Worm (Caenorhabditis elegans) whole organism, early embryonic: ENCODE measurements around the gene ZC190.4.
"Not testable (repeated sequence)": the region's sequence is repeated elsewhere in the genome, so short reads cannot be mapped to it uniquely, and the experiment has no call there.

Experiments
- B0310.2 ChIP-seq: sonication (generic microtip); optimal IDR thresholded peaks from 2 replicates; lab custom pipeline; 2016; ENCODE audit warnings: mild to moderate bottlenecking, missing genetic modification characterization, missing compliant biosample characterization
- F13C5.2 ChIP-seq: sonication (generic microtip); optimal IDR thresholded peaks from 2 replicates; lab custom pipeline; 2017; ENCODE audit warnings: mild to moderate bottlenecking, missing genetic modification characterization, inconsistent platforms, missing compliant biosample characterization
- aly-1 ChIP-seq: sonication (generic microtip); optimal IDR thresholded peaks from 2 replicates; lab custom pipeline; 2016; ENCODE audit warnings: missing genetic modification characterization, missing compliant biosample characterization
- ama-1 ChIP-seq: fragments of 150-350 bp; optimal IDR thresholded peaks from 2 replicates; lab custom pipeline; 2014
- ceh-13 ChIP-seq: fragments of 200-800 bp; sonication (Bioruptor generic); optimal IDR thresholded peaks from 2 replicates; lab custom pipeline; 2018; ENCODE audit warnings: mild to moderate bottlenecking, missing genetic modification characterization, missing compliant biosample characterization
- ceh-36 ChIP-seq: sonication (generic microtip); optimal IDR thresholded peaks from 2 replicates; lab custom pipeline; 2016; ENCODE audit warnings: missing genetic modification characterization, inconsistent platforms, missing compliant biosample characterization
- ets-7 ChIP-seq: sonication (generic microtip); optimal IDR thresholded peaks from 2 replicates; lab custom pipeline; 2016; ENCODE audit warnings: missing genotype, missing genetic modification characterization, missing compliant biosample characterization
- flt-1 ChIP-seq: fragments of 200-800 bp; sonication (Bioruptor generic); IDR thresholded peaks from 2 replicates; pipeline ENCODE4 v1.3.6; 2022; ENCODE audit warnings: missing genetic modification characterization, missing compliant biosample characterization
- hmbx-1 ChIP-seq: sonication (generic microtip); optimal IDR thresholded peaks from 2 replicates; lab custom pipeline; 2016; ENCODE audit warnings: mild to moderate bottlenecking, missing genetic modification characterization, missing compliant biosample characterization
- hmg-4 ChIP-seq: fragments of 200-800 bp; sonication (Bioruptor generic); optimal IDR thresholded peaks from 2 replicates; lab custom pipeline; 2018; ENCODE audit warnings: mild to moderate bottlenecking, missing genetic modification characterization, missing compliant biosample characterization
- hnd-1 ChIP-seq: sonication (generic microtip); optimal IDR thresholded peaks from 2 replicates; lab custom pipeline; 2016; ENCODE audit warnings: missing genetic modification characterization, missing compliant biosample characterization
- pes-1 ChIP-seq: fragments of 200-800 bp; sonication (Bioruptor generic); IDR thresholded peaks from 2 replicates; pipeline ENCODE4 v1.3.6; 2022; ENCODE audit warnings: missing genetic modification reagents, missing genetic modification characterization, missing compliant biosample characterization
- scrt-1 ChIP-seq: fragments of 200-800 bp; sonication (Bioruptor generic); IDR thresholded peaks from 2 replicates; pipeline ENCODE4 v1.3.6; 2022; ENCODE audit warnings: missing genetic modification characterization, missing compliant biosample characterization
- sea-1 ChIP-seq: fragments of 200-800 bp; sonication (Bioruptor generic); conservative IDR thresholded peaks from 2 replicates; pipeline ENCODE4 v1.3.6; 2022; ENCODE audit warnings: missing genetic modification characterization, missing compliant biosample characterization
- tbx-11 ChIP-seq: fragments of 200-800 bp; sonication (Bioruptor generic); IDR thresholded peaks from 2 replicates; pipeline ENCODE4 v1.3.6; 2022; ENCODE audit warnings: missing genetic modification characterization, missing compliant biosample characterization
- tbx-37 ChIP-seq: fragments of 200-800 bp; sonication (Bioruptor generic); conservative IDR thresholded peaks from 2 replicates; pipeline ENCODE4 v1.3.6; 2022; ENCODE audit warnings: missing genetic modification reagents, missing genetic modification characterization, missing compliant biosample characterization
- tra-4 ChIP-seq: sonication (generic microtip); optimal IDR thresholded peaks from 2 replicates; lab custom pipeline; 2017; ENCODE audit warnings: missing genetic modification characterization, missing compliant biosample characterization

The ZC190.4 gene

DNA sequence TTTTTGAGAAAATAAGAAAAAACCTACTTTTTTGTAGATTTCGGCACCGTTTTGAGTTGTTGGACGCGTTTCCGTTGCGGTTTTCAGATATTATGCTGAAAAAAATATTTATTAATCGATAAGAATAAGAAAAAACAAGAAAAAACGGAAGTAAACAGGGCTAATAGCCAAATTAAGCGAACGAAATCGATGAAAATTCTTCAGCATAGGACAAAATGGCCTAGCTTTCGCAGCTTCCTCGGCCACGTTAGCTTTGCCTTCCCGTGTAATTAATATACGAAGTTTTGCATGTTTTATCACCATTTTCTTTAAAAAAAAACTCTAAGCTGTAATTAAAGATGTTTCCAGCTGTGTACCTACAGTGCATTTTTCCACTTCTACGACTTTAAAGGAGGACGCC is 30.4 kb downstream of the ZC190.4 start, which contains the start of gene ZC190.10:
ZC190.10 (minus strand) TSS at position 101 of the 400 bp plus-strand sequence.
- TF ChIP-seq hnd-1 (tag; lab: Kevin White, UChicago); tbx-37 (GFP tag; lab: Robert Waterston, UW); flt-1: not testable (repeated sequence)

DNA sequence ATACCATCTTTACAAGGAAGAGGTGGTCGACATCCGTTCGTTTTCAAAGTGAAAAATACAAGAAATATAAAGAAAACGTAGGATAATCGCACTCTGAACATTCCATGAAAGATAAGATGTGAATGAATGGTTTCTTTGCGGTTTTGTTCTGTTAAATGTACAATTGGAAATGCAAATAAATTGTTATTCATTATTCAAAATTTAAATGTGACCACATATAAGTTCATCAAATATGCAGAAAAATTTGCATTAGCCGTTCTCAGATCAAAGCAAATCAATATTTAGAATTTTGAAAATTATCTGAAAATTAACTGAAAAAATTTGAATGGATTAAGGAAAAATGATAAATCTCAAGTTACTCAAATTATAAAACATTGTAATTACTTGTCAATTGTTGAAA is 46.0 kb downstream of the ZC190.4 start, which contains the start of gene ZC178.2:
ZC178.2 (minus strand) TSS at position 101 of the 400 bp plus-strand sequence.
- TF ChIP-seq pes-1 (GFP tag; lab: Robert Waterston, UW) (no peak), flt-1 (no peak), tra-4 (no peak), ceh-13 (GFP tag; lab: Kevin White, UChicago) (no peak), hmg-4 (GFP tag; lab: Kevin White, UChicago) (no peak)

DNA sequence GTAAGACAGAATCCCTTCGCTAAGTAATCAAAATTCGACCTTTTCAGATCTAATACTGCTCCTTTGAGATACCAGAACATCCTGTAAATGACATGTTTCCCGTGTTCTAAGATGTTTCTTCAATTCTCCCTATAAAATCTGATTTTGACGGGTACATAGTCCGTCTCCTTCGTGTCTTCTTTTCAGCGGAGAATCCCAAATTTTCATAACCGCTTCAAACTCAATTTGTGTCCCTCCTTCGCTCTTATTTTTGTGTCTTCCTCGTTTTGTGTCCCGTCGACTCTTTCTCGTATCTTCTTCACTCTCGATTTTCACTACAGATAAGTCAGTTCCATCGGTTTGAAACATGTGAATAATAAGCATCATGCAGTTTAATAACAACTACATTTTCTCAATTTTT is 50.3 kb downstream of the ZC190.4 start, which contains the start of gene glr-5:
glr-5 (plus strand) TSS at position 321 of the 400 bp plus-strand sequence.
- TF ChIP-seq tbx-37 (GFP tag; lab: Robert Waterston, UW): no peak
- TF ChIP-seq tra-4: no peak
- no peak for TF ChIP-seq hnd-1 (tag; lab: Kevin White, UChicago)
- no peak for TF ChIP-seq pes-1 (GFP tag; lab: Robert Waterston, UW)
- no peak for TF ChIP-seq ets-7
- no peak for TF ChIP-seq hmbx-1 (tag; lab: Kevin White, UChicago)
- TF ChIP-seq ama-1 (lab: Kevin White, UChicago): no peak
- TF ChIP-seq flt-1: no peak
- no peak for TF ChIP-seq sea-1
- no peak for TF ChIP-seq aly-1 (tag; lab: Kevin White, UChicago)
- no peak for TF ChIP-seq B0310.2 (tag; lab: Kevin White, UChicago)
- TF ChIP-seq F13C5.2: no peak
- TF ChIP-seq ceh-36 (tag; lab: Kevin White, UChicago): no peak
- no peak for TF ChIP-seq ceh-13 (GFP tag; lab: Kevin White, UChicago)
- TF ChIP-seq tbx-11: no peak

DNA sequence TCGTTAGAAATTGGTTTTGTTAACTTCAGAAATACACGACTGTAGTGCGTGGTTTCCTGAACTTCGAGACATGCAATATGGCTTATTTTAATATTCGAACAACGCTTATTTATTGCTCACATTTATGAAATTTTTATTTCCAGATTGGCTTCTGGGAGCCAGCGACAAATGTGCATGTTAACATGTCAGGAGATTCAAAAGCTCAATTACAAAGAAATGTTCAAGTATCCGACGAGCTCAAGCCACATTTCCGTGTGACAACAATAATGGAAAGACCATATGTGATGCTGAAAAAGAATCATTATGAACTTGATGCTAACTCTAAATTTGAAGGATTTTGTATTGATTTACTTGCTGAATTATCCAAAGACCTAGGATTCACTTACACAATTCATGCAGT is 52.5 kb downstream of the ZC190.4 start:
- TF ChIP-seq hmbx-1 (tag; lab: Kevin White, UChicago) (no peak), ets-7 (no peak), hnd-1 (tag; lab: Kevin White, UChicago) (no peak), aly-1 (tag; lab: Kevin White, UChicago) (no peak), sea-1 (no peak), F13C5.2 (no peak), ceh-13 (GFP tag; lab: Kevin White, UChicago) (no peak), ceh-36 (tag; lab: Kevin White, UChicago) (no peak), flt-1 (no peak), hmg-4 (GFP tag; lab: Kevin White, UChicago) (no peak), tbx-37 (GFP tag; lab: Robert Waterston, UW) (no peak), scrt-1 (GFP tag; lab: Robert Waterston, UW) (no peak), tra-4 (no peak), tbx-11 (no peak), B0310.2 (tag; lab: Kevin White, UChicago) (no peak), ama-1 (lab: Kevin White, UChicago) (no peak), pes-1 (GFP tag; lab: Robert Waterston, UW) (no peak)
